Fruit fly (Drosophila melanogaster): Measurements from ENCODE around the gene Polr3C.

- TF ChIP-seq insv (optimal IDR thresholded peaks at IDR 0.05): no peak
- peak; percentile 100 for TF ChIP-seq psq (optimal IDR thresholded peaks at IDR 0.05)
- TF ChIP-seq Myc (optimal IDR thresholded peaks at IDR 0.05): no peak
- no peak for TF ChIP-seq h (optimal IDR thresholded peaks at IDR 0.05)
- TF ChIP-seq Sin3A (optimal IDR thresholded peaks at IDR 0.05): peak; percentile 32
Measured at dm6 chr3R:12425510-12426309, 34.5 kb upstream of the Polr3C start, which contains the start of gene Pp1-87B.

Measured in Kc167 (cell line).